Worm (Caenorhabditis elegans): ENCODE results near the gene Y5F2A.4.

Gene Y5F2A.4

DNA sequence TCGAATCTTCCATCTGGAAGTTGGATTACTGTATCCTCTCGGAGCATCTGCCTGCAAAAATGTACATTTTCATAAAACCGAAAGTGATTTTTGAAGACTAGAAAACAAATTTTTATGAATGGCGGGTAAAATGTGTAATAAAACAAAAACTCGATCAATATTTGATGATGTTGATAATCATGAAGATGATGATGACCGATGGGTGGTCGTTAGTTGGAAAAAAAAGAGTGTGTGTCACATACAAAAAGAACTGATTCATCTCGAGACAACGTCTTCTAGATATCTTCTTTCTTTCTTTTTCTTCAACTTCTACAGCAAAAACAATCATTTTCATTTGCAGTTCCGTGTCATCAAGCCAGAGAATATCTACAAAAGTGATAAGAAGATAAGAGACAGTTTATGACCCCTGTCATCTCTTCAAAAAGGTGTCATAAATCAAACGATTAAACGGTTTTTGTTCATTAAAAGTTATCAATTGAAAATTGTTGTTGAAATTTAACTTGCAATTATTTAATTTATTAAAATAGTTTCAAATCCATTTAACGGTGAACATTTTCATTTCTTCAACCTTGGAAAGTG lies 14.2 kb upstream of the Y5F2A.4 start, which contains the start of gene bcc-1 (continued):
- TF ChIP-seq ama-1 (optimal IDR thresholded peaks at IDR 0.05) = no peak
- no peak for TF ChIP-seq nhr-12 (tag; optimal IDR thresholded peaks at IDR 0.05)
- no peak for TF ChIP-seq elt-1 (tag; optimal IDR thresholded peaks at IDR 0.05)
- TF ChIP-seq nhr-25 (tag; optimal IDR thresholded peaks at IDR 0.05) = peak; percentile 57
- TF ChIP-seq nhr-21 (tag; optimal IDR thresholded peaks at IDR 0.05) = peak; percentile 18
- TF ChIP-seq nhr-6 (tag; optimal IDR thresholded peaks at IDR 0.05) = no peak
- TF ChIP-seq fos-1 (tag; optimal IDR thresholded peaks at IDR 0.05) = peak; percentile 62
- TF ChIP-seq alr-1 (tag; optimal IDR thresholded peaks at IDR 0.05) = no peak
- TF ChIP-seq peb-1 (tag; optimal IDR thresholded peaks at IDR 0.05) = no peak
- TF ChIP-seq unc-39 (tag; optimal IDR thresholded peaks at IDR 0.05) = no peak

DNA sequence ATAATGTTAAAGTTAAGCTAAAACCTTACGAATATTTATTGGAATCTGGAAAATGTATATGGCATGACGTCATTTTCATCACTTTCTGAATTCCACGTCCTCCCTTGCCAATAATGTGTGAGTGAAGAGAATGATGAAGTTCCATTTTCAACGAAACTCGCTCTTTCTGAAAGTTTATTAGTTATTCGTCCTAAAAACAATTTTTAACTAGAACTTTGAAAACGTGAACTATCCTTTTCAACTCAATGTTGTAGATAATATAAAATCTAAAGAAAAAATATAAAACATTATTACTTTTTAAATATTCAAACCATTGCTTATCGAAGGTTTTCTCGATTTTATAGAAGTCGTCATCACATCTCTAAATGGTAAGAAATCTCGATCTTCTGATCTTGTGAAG lies 11.1 kb upstream of the Y5F2A.4 start, which contains the start of gene M7.7:
Gene M7.7, plus strand, starts transcription at position 301 of the 400 bp plus-strand sequence.
- TF ChIP-seq elt-3 (tag; optimal IDR thresholded peaks at IDR 0.05) (no peak), sma-9 (GFP tag; optimal IDR thresholded peaks at IDR 0.05) (no peak), sma-9 (tag; optimal IDR thresholded peaks at IDR 0.05) (no peak), sma-3 (GFP tag; optimal IDR thresholded peaks at IDR 0.05) (no peak), C34F6.9 (tag; optimal IDR thresholded peaks at IDR 0.05) (no peak), lin-13 (GFP tag; optimal IDR thresholded peaks at IDR 0.05) (no peak), nhr-129 (tag; optimal IDR thresholded peaks at IDR 0.05) (no peak), ztf-1 (GFP tag; conservative IDR thresholded peaks at IDR 0.05) (no peak), ama-1 (optimal IDR thresholded peaks at IDR 0.05) (no peak), lin-39 (tag; optimal IDR thresholded peaks at IDR 0.05) (no peak), unc-62 (GFP tag; optimal IDR thresholded peaks at IDR 0.05) (no peak), R02D3.7 (tag; optimal IDR thresholded peaks at IDR 0.05) (no peak), ztf-11 (tag; optimal IDR thresholded peaks at IDR 0.05) (no peak), nhr-237 (tag; optimal IDR thresholded peaks at IDR 0.05) (no peak), unc-55 (GFP tag; optimal IDR thresholded peaks at IDR 0.05) (no peak), skn-1 (tag; optimal IDR thresholded peaks at IDR 0.05) (no peak)

DNA sequence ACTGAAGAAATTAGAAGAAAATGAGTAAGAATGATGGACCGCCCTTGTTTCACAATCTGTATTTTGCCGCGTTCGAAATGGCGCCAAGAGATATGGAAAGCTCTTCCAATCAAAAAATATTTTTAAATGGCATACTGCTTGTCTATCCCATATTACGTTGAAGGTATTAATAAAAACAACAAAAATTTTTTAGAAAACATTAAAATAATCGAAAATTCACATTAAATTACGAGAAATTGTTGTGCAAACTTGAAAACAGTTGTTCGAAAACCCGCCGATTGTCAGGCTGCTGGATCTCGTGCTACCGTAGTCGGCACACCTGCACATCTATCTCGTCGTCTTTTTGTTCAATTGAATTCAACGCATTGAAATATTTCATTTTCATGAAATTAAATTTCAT lies 5.2 kb upstream of the Y5F2A.4 start, which contains the start of gene klc-1:
Gene klc-1, plus strand, starts transcription at position 127 of the 400 bp plus-strand sequence.
- no peak for TF ChIP-seq zag-1 (tag; optimal IDR thresholded peaks at IDR 0.05)
- peak in 1 of 2 experiments; percentile 63 for TF ChIP-seq lsy-2 (tag; optimal IDR thresholded peaks at IDR 0.05)

DNA sequence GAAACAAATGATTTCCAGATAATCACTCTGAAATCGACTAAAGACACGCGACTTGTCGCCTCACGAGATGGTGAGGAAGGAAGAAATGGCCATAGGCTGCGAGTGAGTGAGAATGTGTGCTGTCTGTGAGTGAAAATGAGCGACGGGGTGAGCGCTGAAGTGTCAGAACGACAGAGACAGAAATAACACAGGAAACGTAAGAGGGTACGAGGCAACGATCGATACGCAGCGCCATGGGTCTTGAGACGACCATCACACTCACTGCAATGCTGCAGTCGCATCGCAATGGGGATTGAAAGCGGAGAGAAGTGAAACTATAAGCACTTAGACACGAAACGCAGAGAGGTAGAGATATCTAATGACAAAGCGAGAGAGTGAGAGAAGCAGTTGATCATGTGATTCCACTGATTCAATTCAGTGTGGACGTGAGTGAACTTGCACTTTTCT lies 4.4 kb upstream of the Y5F2A.4 start:
- TF ChIP-seq nhr-237 (tag; optimal IDR thresholded peaks at IDR 0.05) (no peak), ama-1 (optimal IDR thresholded peaks at IDR 0.05) (peak; percentile 90), nhr-21 (tag; optimal IDR thresholded peaks at IDR 0.05) (peak; percentile 96), nhr-11 (tag; optimal IDR thresholded peaks at IDR 0.05) (no peak), gmeb-1 (tag; optimal IDR thresholded peaks at IDR 0.05) (peak; percentile 64), alr-1 (tag; optimal IDR thresholded peaks at IDR 0.05) (peak; percentile 62), ZK546.5 (tag; optimal IDR thresholded peaks at IDR 0.05) (peak; percentile 44), lin-13 (GFP tag; optimal IDR thresholded peaks at IDR 0.05) (peak; percentile 86), mab-5 (tag; optimal IDR thresholded peaks at IDR 0.05) (peak; percentile 93), unc-55 (GFP tag; optimal IDR thresholded peaks at IDR 0.05) (peak; percentile 94), elt-1 (tag; optimal IDR thresholded peaks at IDR 0.05) (no peak), peb-1 (tag; optimal IDR thresholded peaks at IDR 0.05) (no peak), mbf-1 (tag; optimal IDR thresholded peaks at IDR 0.05) (no peak), lin-11 (tag; optimal IDR thresholded peaks at IDR 0.05) (peak; percentile 94), nhr-25 (tag; optimal IDR thresholded peaks at IDR 0.05) (peak; percentile 94), fos-1 (tag; optimal IDR thresholded peaks at IDR 0.05) (peak; percentile 85), R02D3.7 (tag; optimal IDR thresholded peaks at IDR 0.05) (no peak), nhr-129 (tag; optimal IDR thresholded peaks at IDR 0.05) (peak; percentile 98), crh-2 (tag; optimal IDR thresholded peaks at IDR 0.05) (peak; percentile 91), sma-9 (GFP tag; optimal IDR thresholded peaks at IDR 0.05) (peak; percentile 92), sma-9 (tag; optimal IDR thresholded peaks at IDR 0.05) (no peak), sma-3 (GFP tag; optimal IDR thresholded peaks at IDR 0.05) (peak; percentile 91), mdl-1 (tag; optimal IDR thresholded peaks at IDR 0.05) (peak; percentile 61 to 84), dmd-4 (tag; optimal IDR thresholded peaks at IDR 0.05) (no peak), lin-39 (tag; optimal IDR thresholded peaks at IDR 0.05) (peak; percentile 25), blmp-1 (tag; optimal IDR thresholded peaks at IDR 0.05; ENCODE audit: insufficient read depth) (peak; percentile 92), nhr-77 (tag; optimal IDR thresholded peaks at IDR 0.05) (no peak), sem-4 (tag; optimal IDR thresholded peaks at IDR 0.05) (peak; percentile 96), ztf-4 (tag; optimal IDR thresholded peaks at IDR 0.05) (peak; percentile 91), unc-39 (tag; optimal IDR thresholded peaks at IDR 0.05) (peak; percentile 27), nhr-10 (tag; optimal IDR thresholded peaks at IDR 0.05) (no peak), ceh-16 (tag; optimal IDR thresholded peaks at IDR 0.05) (no peak), snpc-4 (tag; optimal IDR thresholded peaks at IDR 0.05) (peak; percentile 62), nhr-6 (tag; optimal IDR thresholded peaks at IDR 0.05) (peak; percentile 95), elt-3 (tag; optimal IDR thresholded peaks at IDR 0.05) (no peak), skn-1 (tag; optimal IDR thresholded peaks at IDR 0.05) (peak; percentile 3), F13H6.1 (tag; optimal IDR thresholded peaks at IDR 0.05) (peak; percentile 97), aly-2 (tag; optimal IDR thresholded peaks at IDR 0.05) (no peak), ceh-82 (tag; optimal IDR thresholded peaks at IDR 0.05) (peak; percentile 60)
